Worm (Caenorhabditis elegans): ENCODE results near the gene M106.3.

DNA sequence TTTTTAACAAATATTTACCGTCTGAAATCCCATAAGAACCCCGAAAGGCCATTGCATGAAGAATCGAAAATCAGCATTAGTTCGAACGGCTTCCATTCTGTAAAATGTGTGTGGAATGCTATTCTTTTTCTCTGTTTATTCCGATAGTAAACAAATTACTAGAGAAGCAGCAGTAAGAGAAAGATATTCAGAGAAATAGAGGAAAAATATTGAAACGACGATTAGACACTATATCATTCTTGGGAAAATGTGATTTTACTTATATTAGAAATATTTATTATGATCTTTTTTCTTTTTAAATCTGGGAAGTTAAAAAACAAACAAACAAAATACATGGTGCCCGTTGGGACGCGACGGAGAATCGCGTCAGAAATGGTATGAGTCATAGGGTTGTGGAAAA is 17.2 kb downstream of the M106.3 start, which contains the start of gene M106.8:
- TF ChIP-seq C08G9.2 (tag; optimal IDR thresholded peaks at IDR 0.05) (no peak), pha-2 (tag; optimal IDR thresholded peaks at IDR 0.05) (no peak), dmd-4 (tag; optimal IDR thresholded peaks at IDR 0.05; ENCODE audit: borderline replicate concordance) (no peak)

Data from whole organism, late embryonic.